Fruit fly (Drosophila melanogaster) whole organism, embryonic: Measurements from ENCODE around the gene CG15891.

Experiments used
- Abd-B ChIP-seq: fragments of 200-800 bp; sonication (Bioruptor generic); optimal IDR thresholded peaks from 2 replicates; lab custom pipeline; 2018; ENCODE audit warnings: missing biosample characterization, mild to moderate bottlenecking, missing genetic modification characterization, moderate library complexity
- Bgb ChIP-seq: fragments of 200-800 bp; sonication (Bioruptor generic); IDR thresholded peaks from 2 replicates; pipeline ENCODE4 v1.3.6; 2022; ENCODE audit warnings: missing biosample characterization, missing genetic modification characterization; ENCODE audit not compliant: partially characterized antibody
- BtbVII ChIP-seq: fragments of 200-800 bp; sonication (Bioruptor generic); optimal IDR thresholded peaks from 3 replicates; lab custom pipeline; 2017; ENCODE audit warnings: missing biosample characterization, mild to moderate bottlenecking, missing genetic modification characterization
- CG11723 ChIP-seq: fragments of 200-800 bp; sonication (Bioruptor generic); optimal IDR thresholded peaks from 2 replicates; lab custom pipeline; 2017; ENCODE audit warnings: missing biosample characterization, mild to moderate bottlenecking, missing genetic modification characterization
- CG13424 ChIP-seq: fragments of 200-800 bp; sonication (Bioruptor generic); optimal IDR thresholded peaks from 2 replicates; lab custom pipeline; 2019; ENCODE audit warnings: missing biosample characterization, mild to moderate bottlenecking, missing genetic modification characterization, moderate library complexity
- CG13894 ChIP-seq: fragments of 200-800 bp; sonication (Bioruptor generic); optimal IDR thresholded peaks from 3 replicates; lab custom pipeline; 2018; ENCODE audit warnings: missing biosample characterization, mild to moderate bottlenecking, missing genetic modification characterization, moderate library complexity
- CG16779 ChIP-seq: fragments of 200-800 bp; sonication (Bioruptor generic); IDR thresholded peaks from 2 replicates; pipeline ENCODE4 v1.3.6; 2022; ENCODE audit warnings: missing biosample characterization, missing genetic modification characterization
- CG17361 ChIP-seq: fragments of 200-800 bp; sonication (Bioruptor generic); IDR thresholded peaks from 3 replicates; pipeline ENCODE4 v1.3.6; 2022; ENCODE audit warnings: missing biosample characterization, missing genetic modification characterization
- CG17912 ChIP-seq: fragments of 200-800 bp; sonication (Bioruptor generic); optimal IDR thresholded peaks from 2 replicates; lab custom pipeline; 2018; ENCODE audit warnings: missing biosample characterization, mild to moderate bottlenecking, missing genetic modification characterization
- CG1792 ChIP-seq: fragments of 200-800 bp; sonication (Bioruptor generic); optimal IDR thresholded peaks from 2 replicates; lab custom pipeline; 2016; ENCODE audit warnings: missing biosample characterization, missing genetic modification characterization
- CG2202 ChIP-seq: fragments of 200-800 bp; sonication (Bioruptor generic); optimal IDR thresholded peaks from 2 replicates; lab custom pipeline; 2018; ENCODE audit warnings: missing biosample characterization, mild to moderate bottlenecking, missing genetic modification characterization
- CG2875 ChIP-seq: fragments of 200-800 bp; sonication (Bioruptor generic); optimal IDR thresholded peaks from 2 replicates; lab custom pipeline; 2017; ENCODE audit warnings: missing biosample characterization, mild to moderate bottlenecking, missing genetic modification characterization, missing genetic modification reagents
- CG30403 ChIP-seq: fragments of 200-800 bp; sonication (Bioruptor generic); optimal IDR thresholded peaks from 3 replicates; lab custom pipeline; 2016; ENCODE audit warnings: missing biosample characterization, missing genetic modification characterization
- CG32767 ChIP-seq: fragments of 200-800 bp; sonication (Bioruptor generic); IDR thresholded peaks from 2 replicates; pipeline ENCODE4 v1.3.6; 2022; ENCODE audit warnings: missing biosample characterization, missing genetic modification characterization
- CG33213 ChIP-seq: fragments of 200-800 bp; sonication (Bioruptor generic); optimal IDR thresholded peaks from 3 replicates; lab custom pipeline; 2016; ENCODE audit warnings: missing biosample characterization, missing genetic modification characterization
- CG4854 ChIP-seq: fragments of 200-800 bp; sonication (Bioruptor generic); optimal IDR thresholded peaks from 2 replicates; lab custom pipeline; 2016; ENCODE audit warnings: missing biosample characterization, missing genetic modification characterization, inconsistent platforms
- CG7745 ChIP-seq: fragments of 200-800 bp; sonication (Bioruptor generic); optimal IDR thresholded peaks from 2 replicates; lab custom pipeline; 2018; ENCODE audit warnings: missing biosample characterization, mild to moderate bottlenecking, missing genetic modification characterization, moderate library complexity
- CG7928 ChIP-seq: fragments of 200-800 bp; sonication (Bioruptor generic); optimal IDR thresholded peaks from 2 replicates; lab custom pipeline; 2017; ENCODE audit warnings: missing biosample characterization, mild to moderate bottlenecking, missing genetic modification characterization
- CG9727 ChIP-seq: fragments of 200-800 bp; sonication (Bioruptor generic); optimal IDR thresholded peaks from 3 replicates; lab custom pipeline; 2017; ENCODE audit warnings: missing biosample characterization, mild to moderate bottlenecking, missing genetic modification characterization
- CHES-1-like ChIP-seq: fragments of 200-800 bp; sonication (Bioruptor generic); optimal IDR thresholded peaks from 2 replicates; lab custom pipeline; 2016; ENCODE audit warnings: missing biosample characterization, missing genetic modification characterization
- Dbx ChIP-seq: fragments of 200-800 bp; sonication (Bioruptor generic); IDR thresholded peaks from 3 replicates; pipeline ENCODE4 v1.3.6; 2022; ENCODE audit warnings: missing biosample characterization, missing genetic modification characterization
- Doc2 ChIP-seq: fragments of 200-800 bp; sonication (Bioruptor generic); IDR thresholded peaks from 2 replicates; pipeline ENCODE4 v1.3.6; 2022; ENCODE audit warnings: missing biosample characterization, missing genetic modification characterization
- Eip74EF ChIP-seq, 2 experiments: fragments of 200-800 bp in 1 of 2; fragments of >200 bp in 1 of 2; sonication (Bioruptor generic) in 1 of 2; optimal IDR thresholded peaks; 2 replicates each; lab custom pipeline; 2017 to 2019; ENCODE audit warnings: missing biosample characterization in 2 of 2, missing genetic modification characterization in 2 of 2, mild to moderate bottlenecking in 1 of 2, moderate library complexity in 1 of 2
- Fer3 ChIP-seq: fragments of 200-800 bp; sonication (Bioruptor generic); optimal IDR thresholded peaks from 2 replicates; lab custom pipeline; 2018; ENCODE audit warnings: missing biosample characterization, mild to moderate bottlenecking, missing genetic modification characterization, moderate library complexity
- Gug ChIP-seq: fragments of 200-800 bp; sonication (Bioruptor generic); IDR thresholded peaks from 4 replicates; pipeline ENCODE4 v1.3.6; 2022; ENCODE audit warnings: missing biosample characterization, missing genetic modification characterization
- H2.0 ChIP-seq: fragments of 200-800 bp; sonication (Bioruptor generic); IDR thresholded peaks from 2 replicates; pipeline ENCODE4 v1.3.6; 2022; ENCODE audit warnings: missing biosample characterization, missing genetic modification characterization
- Med ChIP-seq: fragments of 200-800 bp; sonication (Bioruptor generic); peaks from one replicate; lab custom pipeline; 2016; ENCODE audit warnings: missing biosample characterization, missing genetic modification characterization, mild to moderate bottlenecking, inconsistent platforms, moderate library complexity
- TFAM ChIP-seq: fragments of 200-800 bp; sonication (Bioruptor generic); optimal IDR thresholded peaks from 2 replicates; lab custom pipeline; 2017; ENCODE audit warnings: missing biosample characterization, missing genetic modification characterization, inconsistent platforms
- Trl ChIP-seq, 3 experiments: fragments of >200 bp in 2 of 3; fragments of 200-800 bp in 1 of 3; sonication (Bioruptor generic) in 1 of 3; optimal IDR thresholded peaks; 2 replicates in 1 of 3; 3 replicates in 2 of 3; lab custom pipeline; 2016 to 2017; ENCODE audit warnings: missing biosample characterization in 1 of 3, missing genetic modification characterization in 1 of 3
- ara ChIP-seq: fragments of 200-800 bp; sonication (Bioruptor generic); IDR thresholded peaks from 2 replicates; pipeline ENCODE4 v1.3.6; 2022; ENCODE audit warnings: missing biosample characterization, missing genetic modification characterization
- croc ChIP-seq: fragments of 200-800 bp; sonication (Bioruptor generic); conservative IDR thresholded peaks from 3 replicates; pipeline ENCODE4 v1.3.6; 2022; ENCODE audit warnings: missing biosample characterization, missing genetic modification characterization
- dati ChIP-seq: fragments of 200-800 bp; sonication (Bioruptor generic); IDR thresholded peaks from 2 replicates; pipeline ENCODE4 v1.3.6; 2022; ENCODE audit warnings: missing biosample characterization, missing genetic modification characterization
- eve ChIP-seq, 2 experiments: fragments of >200 bp; optimal IDR thresholded peaks; 2 replicates each; lab custom pipeline; 2017; ENCODE audit warnings: missing biosample characterization in 2 of 2, missing genetic modification characterization in 2 of 2
- fu2 ChIP-seq: fragments of 200-800 bp; sonication (Bioruptor generic); optimal IDR thresholded peaks from 2 replicates; lab custom pipeline; 2016; ENCODE audit warnings: missing biosample characterization, missing genetic modification characterization
- grn ChIP-seq: fragments of 200-800 bp; sonication (Bioruptor generic); optimal IDR thresholded peaks from 3 replicates; lab custom pipeline; 2017; ENCODE audit warnings: missing biosample characterization, missing genetic modification characterization
- org-1 ChIP-seq: fragments of 200-800 bp; sonication (Bioruptor generic); optimal IDR thresholded peaks from 2 replicates; lab custom pipeline; 2017; ENCODE audit warnings: missing biosample characterization, missing genetic modification characterization
- phol ChIP-seq: fragments of 200-800 bp; sonication (Bioruptor generic); optimal IDR thresholded peaks from 3 replicates; lab custom pipeline; 2018; ENCODE audit warnings: missing biosample characterization, mild to moderate bottlenecking, missing genetic modification characterization, moderate library complexity
- psq ChIP-seq: fragments of 200-800 bp; sonication (Bioruptor generic); optimal IDR thresholded peaks from 2 replicates; lab custom pipeline; 2017; ENCODE audit warnings: missing biosample characterization, missing genetic modification characterization
- ranshi ChIP-seq: fragments of 200-800 bp; sonication (Bioruptor generic); IDR thresholded peaks from 2 replicates; pipeline ENCODE4 v1.3.6; 2022; ENCODE audit warnings: missing biosample characterization, missing genetic modification characterization
- ro ChIP-seq: fragments of 200-800 bp; sonication (Bioruptor generic); IDR thresholded peaks from 2 replicates; pipeline ENCODE4 v1.3.6; 2022; ENCODE audit warnings: missing biosample characterization, missing genetic modification characterization
- row ChIP-seq: fragments of 200-800 bp; sonication (Bioruptor generic); IDR thresholded peaks from 3 replicates; pipeline ENCODE4 v1.3.6; 2022; ENCODE audit warnings: missing biosample characterization, missing genetic modification characterization
- sim ChIP-seq: fragments of 200-800 bp; sonication (Bioruptor generic); IDR thresholded peaks from 2 replicates; pipeline ENCODE4 v1.3.6; 2022; ENCODE audit warnings: missing biosample characterization, missing genetic modification characterization
- slp2 ChIP-seq: fragments of 200-800 bp; sonication (Bioruptor generic); optimal IDR thresholded peaks from 2 replicates; lab custom pipeline; 2016; ENCODE audit warnings: missing biosample characterization, missing genetic modification characterization
- ssp ChIP-seq: fragments of 200-800 bp; sonication (Bioruptor generic); IDR thresholded peaks from 2 replicates; pipeline ENCODE4 v1.3.6; 2022; ENCODE audit warnings: missing biosample characterization, missing genetic modification characterization
- tll ChIP-seq, 2 experiments: fragments of 200-800 bp in 1 of 2; fragments of >200 bp in 1 of 2; sonication (Bioruptor generic) in 1 of 2; optimal IDR thresholded peaks; 2 replicates each; lab custom pipeline; 2017 to 2019; ENCODE audit warnings: missing biosample characterization in 2 of 2, missing genetic modification characterization in 2 of 2, mild to moderate bottlenecking in 1 of 2, moderate library complexity in 1 of 2
- toy ChIP-seq: fragments of 200-800 bp; sonication (Bioruptor generic); IDR thresholded peaks from 2 replicates; pipeline ENCODE4 v1.3.6; 2022; ENCODE audit warnings: missing biosample characterization, missing genetic modification characterization
- usp ChIP-seq: fragments of >200 bp; optimal IDR thresholded peaks from 2 replicates; lab custom pipeline; 2017; ENCODE audit warnings: missing biosample characterization, missing genetic modification characterization
- z ChIP-seq: fragments of 200-800 bp; sonication (Bioruptor generic); IDR thresholded peaks from 3 replicates; pipeline ENCODE4 v1.3.6; 2022; ENCODE audit warnings: missing biosample characterization, missing genetic modification characterization
- zfh2 ChIP-seq: fragments of 200-800 bp; sonication (Bioruptor generic); optimal IDR thresholded peaks from 2 replicates; lab custom pipeline; 2016; ENCODE audit warnings: missing biosample characterization, missing genetic modification characterization

Gene CG15891

DNA sequence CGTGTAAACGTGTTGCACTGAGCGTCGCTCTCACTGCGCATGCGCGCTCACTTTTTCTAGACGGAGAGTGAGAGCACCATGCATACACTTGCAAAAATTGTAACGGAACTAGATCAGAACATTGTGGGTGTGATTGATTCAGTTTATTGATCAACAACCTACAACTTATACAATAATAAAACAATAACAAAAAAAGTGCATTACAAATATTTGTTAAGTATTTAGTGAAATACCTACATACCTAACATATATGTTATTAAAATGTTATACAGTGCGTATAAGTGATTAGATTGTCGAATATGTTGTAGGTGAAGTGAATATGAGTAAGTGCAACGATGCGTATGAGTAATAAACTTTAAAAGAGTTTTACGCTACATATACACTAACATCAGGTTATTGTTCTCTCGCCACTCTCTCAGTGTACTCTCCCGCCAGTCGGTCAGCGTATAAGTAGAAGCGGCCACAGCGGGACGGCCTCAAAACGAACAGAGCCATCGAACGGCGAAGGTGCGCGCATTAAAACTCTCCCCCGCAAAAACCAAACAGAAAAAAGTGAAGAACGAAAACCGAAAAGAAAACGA lies 35.3 kb upstream of the CG15891 start, which contains the start of gene CG42240 (continued):
- TF ChIP-seq dati (GFP tag; lab: Robert Waterston, UW), result no peak; the same call in 1 of the 2 replicates
- peak; percentile 91 for TF ChIP-seq CG9727
- TF ChIP-seq Fer3, result peak; percentile 79
- TF ChIP-seq Eip74EF (GFP tag; optimal IDR thresholded peaks at IDR 0.05; lab: Kevin White, UChicago), result peak in 1 of 2 experiments; percentile 95
- peak; percentile 96 for TF ChIP-seq CG30403 (GFP tag; lab: Kevin White, UChicago)
- no peak for TF ChIP-seq ro (GFP tag; lab: Robert Waterston, UW)
- TF ChIP-seq CG2875 (GFP tag; lab: Kevin White, UChicago), result peak; percentile 92
- TF ChIP-seq CG4854 (GFP tag; lab: Kevin White, UChicago), result peak; percentile 79
- peak; percentile 98 for TF ChIP-seq CG17361 (GFP tag; lab: Robert Waterston, UW)
- peak; percentile 93 for TF ChIP-seq Med (GFP tag; lab: Kevin White, UChicago)
- TF ChIP-seq CG33213 (GFP tag; lab: Kevin White, UChicago), result peak; percentile 37
- peak; percentile 47; the same call in 1 of the 2 replicates for TF ChIP-seq ranshi (GFP tag; lab: Robert Waterston, UW)
- TF ChIP-seq CG7928 (GFP tag; lab: Kevin White, UChicago), result peak; percentile 16
- no peak for TF ChIP-seq z (GFP tag; lab: Robert Waterston, UW)
- TF ChIP-seq croc (GFP tag; lab: Robert Waterston, UW), result peak; percentile 82
- TF ChIP-seq phol (tag; lab: Kevin White, UChicago), result peak; percentile 95
- TF ChIP-seq zfh2 (GFP tag; lab: Kevin White, UChicago), result peak; percentile 46
- TF ChIP-seq ara (GFP tag; lab: Robert Waterston, UW), result peak; percentile 54; the same call in 1 of the 2 replicates
- peak; percentile 63; the same call in 2 of the 4 replicates for TF ChIP-seq Gug (GFP tag; lab: Robert Waterston, UW)
- TF ChIP-seq org-1 (GFP tag; lab: Kevin White, UChicago), result peak; percentile 92
- peak in 1 of 2 experiments; percentile 99 for TF ChIP-seq eve (GFP tag; optimal IDR thresholded peaks at IDR 0.05; lab: Kevin White, UChicago)
- no peak for TF ChIP-seq CG7745 (tag; lab: Kevin White, UChicago)
- TF ChIP-seq tll (GFP tag; optimal IDR thresholded peaks at IDR 0.05; lab: Kevin White, UChicago), result peak in 1 of 2 experiments; percentile 14
- peak; percentile 66 for TF ChIP-seq fu2 (GFP tag; lab: Kevin White, UChicago)
- TF ChIP-seq Dbx (GFP tag; lab: Robert Waterston, UW), result 0 out of 3 replicates have a peak, but pooled peaks have one; percentile 33
- TF ChIP-seq slp2 (GFP tag; lab: Kevin White, UChicago), result peak; percentile 80
- TF ChIP-seq CG16779 (GFP tag; lab: Robert Waterston, UW), result no peak
- TF ChIP-seq row (GFP tag; lab: Robert Waterston, UW), result peak; percentile 91
- peak; percentile 79 for TF ChIP-seq CG2202
- TF ChIP-seq psq (GFP tag; lab: Kevin White, UChicago), result peak; percentile 66
- peak; percentile 95 for TF ChIP-seq CG13424 (tag; lab: Kevin White, UChicago)
- peak; percentile 88 for TF ChIP-seq CG11723 (GFP tag; lab: Kevin White, UChicago)
- peak; percentile 68 for TF ChIP-seq CG13894
- TF ChIP-seq CG17912, result no peak
- TF ChIP-seq usp, result no peak
- TF ChIP-seq TFAM (GFP tag; lab: Kevin White, UChicago), result peak; percentile 6
- 0 out of 2 replicates have a peak, but pooled peaks have one; percentile 8 for TF ChIP-seq toy (GFP tag; lab: Robert Waterston, UW)
- TF ChIP-seq sim (GFP tag; lab: Robert Waterston, UW), result no peak
- peak; percentile 77 for TF ChIP-seq CHES-1-like (GFP tag; lab: Kevin White, UChicago)
- no peak for TF ChIP-seq grn (GFP tag; lab: Kevin White, UChicago)
- peak; percentile 81 for TF ChIP-seq Abd-B (GFP tag; lab: Kevin White, UChicago)
- peak; percentile 61 for TF ChIP-seq CG1792 (GFP tag; lab: Kevin White, UChicago)
- TF ChIP-seq BtbVII (GFP tag; lab: Kevin White, UChicago), result peak; percentile 91
- peak; percentile 58 to 63 for TF ChIP-seq Trl (optimal IDR thresholded peaks at IDR 0.05; lab: Kevin White, UChicago)
- peak; percentile 42 for TF ChIP-seq Trl (GFP tag; optimal IDR thresholded peaks at IDR 0.05; lab: Kevin White, UChicago)
- peak; percentile 63 for TF ChIP-seq ssp (GFP tag; lab: Robert Waterston, UW)
- TF ChIP-seq Doc2 (GFP tag; lab: Robert Waterston, UW), result no peak
- TF ChIP-seq H2.0 (GFP tag; lab: Robert Waterston, UW), result peak; percentile 60
- no peak; the same call in 1 of the 2 replicates for TF ChIP-seq Bgb (GFP tag; lab: Robert Waterston, UW)
- peak; percentile 76 for TF ChIP-seq CG32767 (GFP tag; lab: Robert Waterston, UW)
